Fruit fly (Drosophila melanogaster): ENCODE results near the gene CG32119.

The CG32119 gene

DNA sequence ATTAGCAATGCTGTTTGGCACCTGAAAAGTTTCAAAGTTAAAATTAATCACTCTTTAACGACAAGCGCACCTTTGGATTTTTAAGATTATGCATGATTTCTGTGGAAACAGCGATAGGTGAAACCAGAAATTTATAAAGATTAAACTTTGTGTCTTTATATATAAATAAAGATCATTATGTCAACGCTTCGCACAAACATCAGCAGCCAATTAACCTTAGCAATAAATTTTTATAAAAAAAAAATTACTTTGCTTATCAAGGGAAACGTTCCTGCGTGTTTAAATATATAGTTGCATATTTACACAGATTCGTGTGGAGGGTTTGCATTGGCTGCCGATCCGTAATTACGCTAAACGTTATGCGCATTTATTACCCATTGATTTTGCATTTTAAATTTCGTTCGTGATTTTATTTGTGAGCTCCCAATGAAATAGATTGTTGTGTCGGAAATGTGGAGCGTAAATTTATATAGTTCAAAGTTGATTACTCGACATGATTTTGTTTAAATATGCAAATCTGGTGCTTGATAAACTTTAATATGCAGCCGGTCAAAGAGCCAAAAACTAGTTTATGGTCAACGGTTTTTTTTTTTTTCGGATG, 12.3 kb upstream of the CG32119 start:
- no peak for TF ChIP-seq Sin3A (optimal IDR thresholded peaks at IDR 0.05)
- TF ChIP-seq ttk (optimal IDR thresholded peaks at IDR 0.05) = no peak
- TF ChIP-seq h (optimal IDR thresholded peaks at IDR 0.05) = no peak
- no peak for TF ChIP-seq psq (optimal IDR thresholded peaks at IDR 0.05)
- no peak for TF ChIP-seq insv (optimal IDR thresholded peaks at IDR 0.05)
- no peak for TF ChIP-seq Myc (optimal IDR thresholded peaks at IDR 0.05)

- TF ChIP-seq Sin3A (optimal IDR thresholded peaks at IDR 0.05) (no peak), insv (optimal IDR thresholded peaks at IDR 0.05) (no peak), h (optimal IDR thresholded peaks at IDR 0.05) (no peak), psq (optimal IDR thresholded peaks at IDR 0.05) (no peak), ttk (optimal IDR thresholded peaks at IDR 0.05) (no peak), Myc (optimal IDR thresholded peaks at IDR 0.05) (no peak)
Measured at dm6 chr3L:13259617-13260016, 11.1 kb upstream of the CG32119 start.

- TF ChIP-seq ttk (optimal IDR thresholded peaks at IDR 0.05) = no peak
Measured at dm6 chr3L:13256159-13256558, 7.7 kb upstream of the CG32119 start.

DNA sequence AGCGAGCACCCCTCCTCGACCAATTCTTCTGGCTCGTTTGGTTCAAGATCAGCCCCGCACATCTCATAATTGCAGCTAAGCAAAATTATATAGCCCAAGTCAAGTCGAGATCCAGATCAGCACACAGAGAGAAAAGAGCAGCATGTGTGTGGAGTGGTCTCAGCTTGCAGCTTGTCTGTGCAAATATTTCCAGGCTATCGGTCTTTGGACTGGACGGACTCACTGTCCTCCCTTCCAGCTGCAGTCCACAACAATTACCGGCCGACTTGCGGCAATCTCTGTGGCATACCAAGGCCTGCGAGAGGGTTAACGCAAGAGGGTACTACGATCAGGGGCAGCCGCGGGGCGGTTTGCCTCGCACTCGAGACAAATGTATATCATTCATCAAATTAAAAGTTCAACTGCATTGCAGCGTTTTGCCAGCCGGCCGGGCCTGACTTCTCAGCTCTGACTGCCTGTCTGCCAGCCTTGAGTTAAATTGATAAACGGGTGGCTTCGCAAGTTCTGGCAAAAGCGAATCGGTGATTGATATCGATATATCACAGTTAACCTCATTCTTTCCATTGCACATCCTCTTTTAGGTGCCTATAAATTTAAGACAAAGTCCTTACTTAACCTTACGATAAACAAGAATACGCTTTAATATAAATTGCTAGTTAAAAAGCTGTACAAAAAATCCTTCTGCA, 7.0 kb upstream of the CG32119 start:
- TF ChIP-seq insv (optimal IDR thresholded peaks at IDR 0.05) (no peak), ttk (optimal IDR thresholded peaks at IDR 0.05) (no peak), Sin3A (optimal IDR thresholded peaks at IDR 0.05) (no peak), Myc (optimal IDR thresholded peaks at IDR 0.05) (no peak), h (optimal IDR thresholded peaks at IDR 0.05) (no peak), psq (optimal IDR thresholded peaks at IDR 0.05) (no peak)

dm6 chr3L:13254274-13254673, 5.8 kb upstream of the CG32119 start:
- TF ChIP-seq psq (optimal IDR thresholded peaks at IDR 0.05) (no peak), Sin3A (optimal IDR thresholded peaks at IDR 0.05) (no peak), h (optimal IDR thresholded peaks at IDR 0.05) (no peak), insv (optimal IDR thresholded peaks at IDR 0.05) (no peak), Myc (optimal IDR thresholded peaks at IDR 0.05) (no peak), ttk (optimal IDR thresholded peaks at IDR 0.05) (no peak)

- TF ChIP-seq insv (optimal IDR thresholded peaks at IDR 0.05) = no peak
- TF ChIP-seq h (optimal IDR thresholded peaks at IDR 0.05) = no peak
- no peak for TF ChIP-seq ttk (optimal IDR thresholded peaks at IDR 0.05)
- no peak for TF ChIP-seq Sin3A (optimal IDR thresholded peaks at IDR 0.05)
- TF ChIP-seq Myc (optimal IDR thresholded peaks at IDR 0.05) = no peak
- no peak for TF ChIP-seq psq (optimal IDR thresholded peaks at IDR 0.05)
Measured at dm6 chr3L:13252952-13253478, 4.5 kb upstream of the CG32119 start.

- TF ChIP-seq insv (optimal IDR thresholded peaks at IDR 0.05) = no peak
- no peak for TF ChIP-seq Sin3A (optimal IDR thresholded peaks at IDR 0.05)
- no peak for TF ChIP-seq ttk (optimal IDR thresholded peaks at IDR 0.05)
- TF ChIP-seq Myc (optimal IDR thresholded peaks at IDR 0.05) = no peak
- TF ChIP-seq psq (optimal IDR thresholded peaks at IDR 0.05) = no peak
- no peak for TF ChIP-seq h (optimal IDR thresholded peaks at IDR 0.05)
Measured at dm6 chr3L:13251786-13252185, 3.3 kb upstream of the CG32119 start.

- TF ChIP-seq Myc (optimal IDR thresholded peaks at IDR 0.05) (no peak), insv (optimal IDR thresholded peaks at IDR 0.05) (no peak), ttk (optimal IDR thresholded peaks at IDR 0.05) (no peak), h (optimal IDR thresholded peaks at IDR 0.05) (no peak), psq (optimal IDR thresholded peaks at IDR 0.05) (no peak), Sin3A (optimal IDR thresholded peaks at IDR 0.05) (no peak)
Measured at dm6 chr3L:13250071-13250470, 1.6 kb upstream of the CG32119 start.

dm6 chr3L:13249374-13249773, 872 bp upstream of the CG32119 start:
- TF ChIP-seq Sin3A (optimal IDR thresholded peaks at IDR 0.05) (no peak), psq (optimal IDR thresholded peaks at IDR 0.05) (no peak), insv (optimal IDR thresholded peaks at IDR 0.05) (no peak), ttk (optimal IDR thresholded peaks at IDR 0.05) (no peak), h (optimal IDR thresholded peaks at IDR 0.05) (no peak), Myc (optimal IDR thresholded peaks at IDR 0.05) (no peak)

DNA sequence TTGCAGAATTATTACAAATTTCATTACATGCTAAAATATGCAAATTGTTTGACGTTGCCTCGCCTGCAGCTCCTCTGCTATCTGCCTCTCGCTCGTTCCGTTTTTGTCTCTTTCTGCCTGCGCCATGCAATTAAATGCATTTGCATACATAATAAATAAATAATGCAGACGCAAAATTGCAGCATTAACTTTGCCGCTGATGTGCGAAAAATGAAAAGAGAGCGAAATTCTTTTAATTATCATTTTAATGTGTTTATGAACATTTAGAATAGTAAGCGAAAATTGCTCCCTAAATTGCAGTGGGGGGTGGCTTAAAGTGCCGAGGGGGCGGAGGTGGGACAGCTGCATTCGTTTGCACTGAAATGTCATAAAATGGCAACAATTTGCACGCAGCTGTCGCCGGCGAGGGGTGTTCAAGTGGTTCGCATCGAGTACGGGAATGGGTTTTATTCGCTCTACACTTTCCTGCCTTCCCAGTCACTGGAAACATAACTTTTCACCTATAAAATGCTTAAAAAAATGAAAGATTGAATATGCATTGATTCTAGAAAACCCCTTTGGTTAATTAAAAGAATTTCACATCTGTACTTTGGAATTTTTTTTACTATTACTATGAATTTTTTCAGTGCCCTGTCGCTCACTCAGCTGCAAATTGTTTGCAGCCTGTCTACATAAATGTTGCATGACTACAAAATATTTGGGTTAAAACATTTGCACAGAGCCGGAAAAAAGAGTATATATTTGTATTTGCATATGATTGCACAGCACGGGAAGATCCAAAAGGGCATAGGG, 2.0 kb downstream of the CG32119 start:
- TF ChIP-seq Sin3A (optimal IDR thresholded peaks at IDR 0.05) (no peak), psq (optimal IDR thresholded peaks at IDR 0.05) (no peak), ttk (optimal IDR thresholded peaks at IDR 0.05) (no peak), insv (optimal IDR thresholded peaks at IDR 0.05) (no peak), h (optimal IDR thresholded peaks at IDR 0.05) (no peak), Myc (optimal IDR thresholded peaks at IDR 0.05) (no peak)

DNA sequence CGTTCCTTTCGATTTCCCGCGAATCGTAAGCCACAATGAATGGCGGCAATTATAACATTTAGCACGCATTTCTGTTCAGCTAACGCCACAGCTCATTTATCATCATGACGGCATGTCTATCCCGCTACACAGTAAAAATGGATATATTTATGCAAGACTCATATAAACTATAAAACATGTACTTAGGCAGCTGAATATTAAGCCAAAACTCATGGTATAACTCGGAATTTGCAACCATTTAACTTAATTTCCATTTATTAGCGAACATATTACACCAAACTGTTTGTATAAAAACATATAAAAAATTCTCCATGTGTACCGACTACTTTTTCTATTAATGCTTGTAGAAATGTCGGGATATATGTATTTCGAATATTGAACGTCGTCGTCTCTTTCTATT, 4.3 kb downstream of the CG32119 start:
- TF ChIP-seq Sin3A (optimal IDR thresholded peaks at IDR 0.05) (no peak), h (optimal IDR thresholded peaks at IDR 0.05) (no peak), Myc (optimal IDR thresholded peaks at IDR 0.05) (no peak), psq (optimal IDR thresholded peaks at IDR 0.05) (no peak), ttk (optimal IDR thresholded peaks at IDR 0.05) (no peak)

- TF ChIP-seq Myc (optimal IDR thresholded peaks at IDR 0.05) (no peak), insv (optimal IDR thresholded peaks at IDR 0.05) (no peak), h (optimal IDR thresholded peaks at IDR 0.05) (no peak), Sin3A (optimal IDR thresholded peaks at IDR 0.05) (no peak), ttk (optimal IDR thresholded peaks at IDR 0.05) (no peak), psq (optimal IDR thresholded peaks at IDR 0.05) (no peak)
Measured at dm6 chr3L:13237056-13237455, 11.4 kb downstream of the CG32119 start.
